Worm (Caenorhabditis elegans) whole organism, L4 larva: ENCODE results near the gene dars-1.
A peak's percentile ranks its signal among the peaks of the same experiment; 100 is the strongest.

Experiments
- F10B5.3 ChIP-seq: sonication (generic microtip); optimal IDR thresholded peaks from 2 replicates; lab custom pipeline; 2016; ENCODE audit warnings: mild to moderate bottlenecking, missing genetic modification characterization, missing compliant biosample characterization
- F44E2.7 ChIP-seq: fragments of 200-800 bp; sonication (Bioruptor generic); IDR thresholded peaks from 2 replicates; pipeline ENCODE4 v2.1.2; 2022; ENCODE audit warnings: missing genetic modification characterization, missing compliant biosample characterization
- R02D3.7 ChIP-seq: fragments of 150-350 bp; sonication (generic microtip); optimal IDR thresholded peaks from 3 replicates; lab custom pipeline; 2014; ENCODE audit warnings: missing biosample characterization, missing genetic modification characterization
- T20F7.1 ChIP-seq: fragments of 200-800 bp; sonication (Bioruptor generic); optimal IDR thresholded peaks from 2 replicates; lab custom pipeline; 2018; ENCODE audit warnings: mild to moderate bottlenecking, missing genetic modification characterization, missing compliant biosample characterization
- Y75B8A.6 ChIP-seq: fragments of 200-800 bp; sonication (Bioruptor generic); IDR thresholded peaks from 2 replicates; pipeline ENCODE4 v1.3.6; 2022; ENCODE audit warnings: missing genetic modification reagents, missing genetic modification characterization, missing compliant biosample characterization
- ZK337.2 ChIP-seq: fragments of 200-800 bp; sonication (Bioruptor generic); IDR thresholded peaks from 2 replicates; pipeline ENCODE4 v1.3.6; 2022; ENCODE audit warnings: missing genetic modification reagents, missing genetic modification characterization, missing compliant biosample characterization
- ZK546.5 ChIP-seq, 2 experiments: sonication (generic microtip); optimal IDR thresholded peaks; 2 replicates each; lab custom pipeline; 2017; ENCODE audit warnings: missing biosample characterization in 2 of 2, missing genetic modification characterization in 2 of 2
- aha-1 ChIP-seq: fragments of 150-350 bp; peaks from one replicate; lab custom pipeline; 2014; ENCODE audit warnings: missing biosample characterization, missing genetic modification characterization
- ama-1 ChIP-seq: fragments of 150-350 bp; optimal IDR thresholded peaks from 2 replicates; lab custom pipeline; 2014; ENCODE audit warnings: inconsistent platforms, mixed read lengths
- attf-4 ChIP-seq: sonication (generic microtip); optimal IDR thresholded peaks from 3 replicates; lab custom pipeline; 2017; ENCODE audit warnings: missing biosample characterization, missing genetic modification characterization
- ceh-28 ChIP-seq: fragments of 150-350 bp; optimal IDR thresholded peaks from 2 replicates; lab custom pipeline; 2014; ENCODE audit warnings: missing biosample characterization, missing genetic modification reagents, missing genetic modification characterization
- ceh-44 ChIP-seq: fragments of 200-800 bp; sonication (Bioruptor generic); IDR thresholded peaks from 2 replicates; pipeline ENCODE4 v1.3.6; 2022; ENCODE audit warnings: missing genetic modification reagents, missing genetic modification characterization, missing compliant biosample characterization
- ceh-62 ChIP-seq: sonication (generic microtip); optimal IDR thresholded peaks from 2 replicates; lab custom pipeline; 2017; ENCODE audit warnings: missing biosample characterization, missing genetic modification characterization
- ces-1 ChIP-seq: fragments of 150-350 bp; sonication (generic microtip); optimal IDR thresholded peaks from 4 replicates; lab custom pipeline; 2014; ENCODE audit warnings: missing biosample characterization, missing genetic modification reagents, missing genetic modification characterization
- cey-2 ChIP-seq: sonication (generic microtip); optimal IDR thresholded peaks from 3 replicates; lab custom pipeline; 2017; ENCODE audit warnings: missing genetic modification characterization, mild to moderate bottlenecking, missing compliant biosample characterization, antibody characterized with exemption, borderline replicate concordance; ENCODE audit not compliant: insufficient read depth
- ctbp-1 ChIP-seq: fragments of 200-800 bp; sonication (Bioruptor generic); IDR thresholded peaks from 2 replicates; pipeline ENCODE4 v1.3.6; 2022; ENCODE audit warnings: missing genetic modification reagents, missing genetic modification characterization, missing compliant biosample characterization
- daf-19 ChIP-seq: fragments of 200-800 bp; sonication (Bioruptor generic); conservative IDR thresholded peaks from 2 replicates; pipeline ENCODE4 v1.3.6; 2022; ENCODE audit warnings: missing genetic modification characterization, missing compliant biosample characterization
- duxl-1 ChIP-seq: sonication (generic microtip); optimal IDR thresholded peaks from 2 replicates; lab custom pipeline; 2016; ENCODE audit warnings: mild to moderate bottlenecking, missing genetic modification characterization, moderate library complexity, missing compliant biosample characterization; ENCODE audit not compliant: poor library complexity
- dve-1 ChIP-seq: sonication (generic microtip); optimal IDR thresholded peaks from 2 replicates; lab custom pipeline; 2017; ENCODE audit warnings: antibody characterized with exemption, mild to moderate bottlenecking, missing genetic modification characterization, missing compliant biosample characterization; ENCODE audit not compliant: insufficient read depth
- fos-1 ChIP-seq: fragments of 150-350 bp; optimal IDR thresholded peaks from 2 replicates; lab custom pipeline; 2014; ENCODE audit warnings: missing biosample characterization, missing genetic modification characterization
- hlh-30 ChIP-seq: sonication (generic microtip); optimal IDR thresholded peaks from 2 replicates; lab custom pipeline; 2017; ENCODE audit warnings: antibody characterized with exemption, mild to moderate bottlenecking, missing genetic modification characterization, missing compliant biosample characterization; ENCODE audit not compliant: insufficient read depth
- hmg-1.1 ChIP-seq: fragments of 200-800 bp; sonication (Bioruptor generic); IDR thresholded peaks from 2 replicates; pipeline ENCODE4 v1.3.6; 2022; ENCODE audit warnings: missing genetic modification reagents, missing genetic modification characterization, missing compliant biosample characterization
- lin-13 ChIP-seq: fragments of 150-350 bp; optimal IDR thresholded peaks from 2 replicates; lab custom pipeline; 2014; ENCODE audit warnings: missing biosample characterization, missing genetic modification reagents, missing genetic modification characterization
- madf-5 ChIP-seq, 2 experiments: fragments of 200-800 bp; sonication (Bioruptor generic); IDR thresholded peaks; 2 replicates each; pipeline ENCODE4 v1.3.6; 2022; ENCODE audit warnings: missing compliant biosample characterization in 2 of 2, missing genetic modification characterization in 2 of 2
- madf-9 ChIP-seq: fragments of 200-800 bp; sonication (Bioruptor generic); conservative IDR thresholded peaks from 2 replicates; pipeline ENCODE4 v1.3.6; 2022; ENCODE audit warnings: missing genetic modification reagents, missing genetic modification characterization, missing compliant biosample characterization
- mdl-1 ChIP-seq, 2 experiments: fragments of 150-350 bp in 1 of 2; sonication (generic microtip) in 1 of 2; optimal IDR thresholded peaks; 2 replicates each; lab custom pipeline; 2014 to 2017; ENCODE audit warnings: missing biosample characterization in 2 of 2, missing genetic modification characterization in 2 of 2
- mes-2 ChIP-seq: sonication (generic microtip); optimal IDR thresholded peaks from 2 replicates; lab custom pipeline; 2016; ENCODE audit warnings: missing genotype, mild to moderate bottlenecking, missing genetic modification characterization, missing compliant biosample characterization; ENCODE audit not compliant: poor library complexity, severe bottlenecking
- nhr-10 ChIP-seq: fragments of 150-350 bp; optimal IDR thresholded peaks from 2 replicates; lab custom pipeline; 2014; ENCODE audit warnings: missing biosample characterization, missing genetic modification characterization
- nhr-11 ChIP-seq: fragments of 150-350 bp; optimal IDR thresholded peaks from 2 replicates; lab custom pipeline; 2014; ENCODE audit warnings: missing biosample characterization, missing genetic modification characterization
- nhr-237 ChIP-seq: sonication (generic microtip); optimal IDR thresholded peaks from 2 replicates; lab custom pipeline; 2017; ENCODE audit warnings: missing biosample characterization, missing genetic modification characterization
- nhr-28 ChIP-seq: fragments of 150-350 bp; optimal IDR thresholded peaks from 2 replicates; lab custom pipeline; 2014; ENCODE audit warnings: missing biosample characterization, missing genetic modification characterization
- nhr-76 ChIP-seq: fragments of 150-350 bp; optimal IDR thresholded peaks from 2 replicates; lab custom pipeline; 2014; ENCODE audit warnings: missing biosample characterization, missing genetic modification characterization
- nhr-77 ChIP-seq: fragments of 150-350 bp; optimal IDR thresholded peaks from 2 replicates; lab custom pipeline; 2014; ENCODE audit warnings: missing biosample characterization, missing genetic modification characterization
- pha-4 ChIP-seq, 2 experiments: fragments of 150-350 bp in 1 of 2; fragments of 200-800 bp in 1 of 2; sonication (Bioruptor generic) in 1 of 2; IDR thresholded peaks in 1 of 2; optimal IDR thresholded peaks in 1 of 2; 2 replicates each; pipeline versions ENCODE4 v1.3.6 to Lab custom; 2014 to 2022; ENCODE audit warnings: missing genetic modification characterization in 2 of 2, missing genetic modification reagents in 2 of 2, missing biosample characterization in 1 of 2, missing compliant biosample characterization in 1 of 2
- php-3 ChIP-seq: fragments of 200-800 bp; sonication (Bioruptor generic); IDR thresholded peaks from 2 replicates; pipeline ENCODE4 v1.3.6; 2022; ENCODE audit warnings: missing genetic modification reagents, missing genetic modification characterization, missing compliant biosample characterization
- rbr-2 ChIP-seq: sonication (generic microtip); optimal IDR thresholded peaks from 2 replicates; lab custom pipeline; 2016; ENCODE audit warnings: missing genotype, missing genetic modification characterization, missing compliant biosample characterization
- sdz-12 ChIP-seq: fragments of 200-800 bp; sonication (Bioruptor generic); optimal IDR thresholded peaks from 2 replicates; lab custom pipeline; 2018; ENCODE audit warnings: mild to moderate bottlenecking, missing genetic modification characterization, missing compliant biosample characterization
- snpc-1.2 ChIP-seq: fragments of 200-800 bp; sonication (Bioruptor generic); IDR thresholded peaks from 2 replicates; pipeline ENCODE4 v1.3.6; 2022; ENCODE audit warnings: missing genetic modification reagents, missing genetic modification characterization, missing compliant biosample characterization
- snpc-4 ChIP-seq: fragments of 150-350 bp; optimal IDR thresholded peaks from 2 replicates; lab custom pipeline; 2014; ENCODE audit warnings: missing biosample characterization, missing genetic modification characterization
- spr-3 ChIP-seq: fragments of 200-800 bp; sonication (Bioruptor generic); optimal IDR thresholded peaks from 2 replicates; lab custom pipeline; 2018; ENCODE audit warnings: mild to moderate bottlenecking, missing genetic modification characterization, missing compliant biosample characterization
- tra-1 ChIP-seq: fragments of 200-800 bp; sonication (Bioruptor generic); IDR thresholded peaks from 2 replicates; pipeline ENCODE4 v1.3.6; 2022; ENCODE audit warnings: missing genetic modification reagents, missing genetic modification characterization, missing compliant biosample characterization
- zag-1 ChIP-seq: fragments of 150-350 bp; optimal IDR thresholded peaks from 2 replicates; lab custom pipeline; 2014; ENCODE audit warnings: missing biosample characterization, missing genetic modification characterization

Gene dars-1

ce11 chrIII:9513569-9513968, 22.6 kb upstream of the dars-1 start, which contains the start of gene F55H2.8:
TSS of gene F55H2.8 (plus strand) at chrIII:9513869.
- no peak for TF ChIP-seq nhr-28 (tag; lab: Kevin White, UChicago)
- no peak for TF ChIP-seq daf-19 (GFP tag; lab: Robert Waterston, UW)
- no peak for TF ChIP-seq nhr-10
- TF ChIP-seq ama-1 (lab: Kevin White, UChicago), result no peak
- TF ChIP-seq ceh-62 (tag; lab: Kevin White, UChicago), result no peak
- TF ChIP-seq ZK546.5 (tag; optimal IDR thresholded peaks at IDR 0.05; lab: Kevin White, UChicago), result no peak
- no peak for TF ChIP-seq ctbp-1 (GFP tag; lab: Robert Waterston, UW)
- no peak for TF ChIP-seq php-3
- no peak for TF ChIP-seq mes-2 (tag; lab: Kevin White, UChicago)

- TF ChIP-seq hmg-1.1 (0 out of 2 replicates have a peak, but pooled peaks have one; percentile 19), fos-1 (tag; lab: Kevin White, UChicago) (no peak), snpc-4 (tag; lab: Kevin White, UChicago) (no peak)
- TF ChIP-seq, all 104 proteins: peak for 1
Observed at ce11 chrIII:9513006-9513405, 22.0 kb upstream of the dars-1 start.

ce11 chrIII:9511660-9512059, 20.6 kb upstream of the dars-1 start:
- no peak for TF ChIP-seq hmg-1.1
- TF ChIP-seq nhr-11 (tag; lab: Kevin White, UChicago), result no peak
- no peak for TF ChIP-seq madf-9
- TF ChIP-seq nhr-77 (tag; lab: Kevin White, UChicago), result no peak
- no peak for TF ChIP-seq ces-1 (GFP tag; lab: Kevin White, UChicago)
- TF ChIP-seq php-3, result no peak
- no peak for TF ChIP-seq F10B5.3
- peak; percentile 95 for TF ChIP-seq aha-1

ce11 chrIII:9511055-9511520, 20.1 kb upstream of the dars-1 start, which contains the start of gene F55H2.5:
TSS of gene F55H2.5 (plus strand) at chrIII:9511470.
- TF ChIP-seq hlh-30 (peak; percentile 76), nhr-28 (tag; lab: Kevin White, UChicago) (peak; percentile 11), zag-1 (tag; lab: Kevin White, UChicago) (no peak), aha-1 (peak; percentile 11), mdl-1 (tag; optimal IDR thresholded peaks at IDR 0.05; lab: Kevin White, UChicago) (peak in 1 of 2 experiments; percentile 20)

- TF ChIP-seq ZK337.2 (GFP tag; lab: Robert Waterston, UW) (no peak), sdz-12 (GFP tag; lab: Kevin White, UChicago) (peak; percentile 68), ceh-28 (tag; lab: Kevin White, UChicago) (no peak), pha-4 (GFP tag; IDR thresholded peaks at IDR 0.05; lab: Robert Waterston, UW) (peak; percentile 9; the same call in 1 of the 2 replicates), pha-4 (tag; optimal IDR thresholded peaks at IDR 0.05; lab: Kevin White, UChicago) (no peak), nhr-10 (no peak), rbr-2 (peak; percentile 4), spr-3 (GFP tag; lab: Kevin White, UChicago) (no peak), dve-1 (peak; percentile 6), R02D3.7 (no peak), duxl-1 (tag; lab: Kevin White, UChicago) (no peak), php-3 (no peak), madf-9 (no peak), attf-4 (no peak), tra-1 (no peak), cey-2 (no peak), ctbp-1 (GFP tag; lab: Robert Waterston, UW) (peak; percentile 55), F44E2.7 (no peak), nhr-11 (tag; lab: Kevin White, UChicago) (no peak), nhr-76 (no peak), madf-5 (GFP tag; IDR thresholded peaks at IDR 0.05; lab: Robert Waterston, UW) (0 out of 4 replicates have a peak, but pooled peaks of 1 of the 2 experiments have one; percentile 17), aha-1 (peak; percentile 15), T20F7.1 (GFP tag; lab: Kevin White, UChicago) (peak; percentile 55), ceh-44 (GFP tag; lab: Robert Waterston, UW) (no peak), Y75B8A.6 (no peak), lin-13 (GFP tag; lab: Kevin White, UChicago) (peak; percentile 38), nhr-237 (no peak), snpc-1.2 (no peak)
Observed at ce11 chrIII:9509764-9510370, 18.9 kb upstream of the dars-1 start.
